Fruit fly (Drosophila melanogaster) whole organism, embryonic: Measurements from ENCODE around the gene COX7AL2.

Experiments used
- Abd-B ChIP-seq: fragments of 200-800 bp; sonication (Bioruptor generic); optimal IDR thresholded peaks from 2 replicates; lab custom pipeline; 2018; ENCODE audit warnings: missing biosample characterization, mild to moderate bottlenecking, missing genetic modification characterization, moderate library complexity
- Aef1 ChIP-seq: fragments of 200-800 bp; sonication (Bioruptor generic); IDR thresholded peaks from 3 replicates; pipeline ENCODE4 v1.3.6; 2022; ENCODE audit warnings: missing biosample characterization, missing genetic modification characterization
- Bgb ChIP-seq: fragments of 200-800 bp; sonication (Bioruptor generic); IDR thresholded peaks from 2 replicates; pipeline ENCODE4 v1.3.6; 2022; ENCODE audit warnings: missing biosample characterization, missing genetic modification characterization; ENCODE audit not compliant: partially characterized antibody
- CG11560 ChIP-seq: fragments of 200-800 bp; sonication (Bioruptor generic); IDR thresholded peaks from 3 replicates; pipeline ENCODE4 v1.3.6; 2022; ENCODE audit warnings: missing biosample characterization, missing genetic modification characterization
- CG18011 ChIP-seq: fragments of 200-800 bp; sonication (Bioruptor generic); optimal IDR thresholded peaks from 2 replicates; lab custom pipeline; 2017; ENCODE audit warnings: missing biosample characterization, missing genetic modification characterization, mild to moderate bottlenecking, moderate library complexity, missing genotype
- CG18476 ChIP-seq: fragments of 200-800 bp; sonication (Bioruptor generic); optimal IDR thresholded peaks from 2 replicates; lab custom pipeline; 2016; ENCODE audit warnings: missing biosample characterization, mild to moderate bottlenecking, missing genetic modification characterization
- CG2199 ChIP-seq: fragments of 200-800 bp; sonication (Bioruptor generic); IDR thresholded peaks from 3 replicates; pipeline ENCODE4 v1.3.6; 2022; ENCODE audit warnings: missing biosample characterization, missing genetic modification characterization
- CG2889 ChIP-seq: fragments of 200-800 bp; sonication (Bioruptor generic); IDR thresholded peaks from 3 replicates; pipeline ENCODE4 v1.3.6; 2022; ENCODE audit warnings: missing biosample characterization, missing genetic modification characterization
- CG30431 ChIP-seq: fragments of 200-800 bp; sonication (Bioruptor generic); optimal IDR thresholded peaks from 2 replicates; lab custom pipeline; 2017; ENCODE audit warnings: missing biosample characterization, missing genetic modification characterization
- CG31441 ChIP-seq: fragments of 200-800 bp; sonication (Bioruptor generic); IDR thresholded peaks from 2 replicates; pipeline ENCODE4 v1.3.6; 2022; ENCODE audit warnings: missing biosample characterization, missing genetic modification characterization
- CG7745 ChIP-seq: fragments of 200-800 bp; sonication (Bioruptor generic); optimal IDR thresholded peaks from 2 replicates; lab custom pipeline; 2018; ENCODE audit warnings: missing biosample characterization, mild to moderate bottlenecking, missing genetic modification characterization, moderate library complexity
- CG8924 ChIP-seq: fragments of 200-800 bp; optimal IDR thresholded peaks from 3 replicates; lab custom pipeline; 2019; ENCODE audit warnings: missing biosample characterization, mild to moderate bottlenecking, missing genetic modification characterization, moderate library complexity
- CG8944 ChIP-seq: fragments of 200-800 bp; sonication (Bioruptor generic); optimal IDR thresholded peaks from 3 replicates; lab custom pipeline; 2016; ENCODE audit warnings: missing biosample characterization, missing genetic modification characterization
- CG9437 ChIP-seq: fragments of 200-800 bp; sonication (Bioruptor generic); optimal IDR thresholded peaks from 2 replicates; lab custom pipeline; 2018; ENCODE audit warnings: missing biosample characterization, mild to moderate bottlenecking, missing genetic modification characterization
- CG9797 ChIP-seq: fragments of 200-800 bp; sonication (Bioruptor generic); optimal IDR thresholded peaks from 3 replicates; lab custom pipeline; 2018; ENCODE audit warnings: missing biosample characterization, mild to moderate bottlenecking, missing genetic modification characterization
- Doc2 ChIP-seq: fragments of 200-800 bp; sonication (Bioruptor generic); IDR thresholded peaks from 2 replicates; pipeline ENCODE4 v1.3.6; 2022; ENCODE audit warnings: missing biosample characterization, missing genetic modification characterization
- H15 ChIP-seq: fragments of 200-800 bp; sonication (Bioruptor generic); IDR thresholded peaks from 3 replicates; pipeline ENCODE4 v1.3.6; 2022; ENCODE audit warnings: missing biosample characterization, missing genetic modification characterization
- HLH4C ChIP-seq: fragments of 200-800 bp; sonication (Bioruptor generic); IDR thresholded peaks from 3 replicates; pipeline ENCODE4 v1.3.6; 2022; ENCODE audit warnings: missing biosample characterization, missing genetic modification characterization; ENCODE audit not compliant: partially characterized antibody
- Hr78 ChIP-seq, 2 experiments: fragments of 200-800 bp in 1 of 2; fragments of >200 bp in 1 of 2; sonication (Bioruptor generic) in 1 of 2; optimal IDR thresholded peaks; 2 replicates each; lab custom pipeline; 2017 to 2019; ENCODE audit warnings: missing biosample characterization in 2 of 2, missing genetic modification characterization in 2 of 2, mild to moderate bottlenecking in 1 of 2, moderate library complexity in 1 of 2
- Lim3 ChIP-seq: fragments of 200-800 bp; sonication (Bioruptor generic); IDR thresholded peaks from 2 replicates; pipeline ENCODE4 v1.3.6; 2022; ENCODE audit warnings: missing biosample characterization, missing genetic modification characterization
- MTF-1 ChIP-seq: fragments of 200-800 bp; sonication (Bioruptor generic); optimal IDR thresholded peaks from 2 replicates; lab custom pipeline; 2018; ENCODE audit warnings: missing biosample characterization, mild to moderate bottlenecking, missing genetic modification characterization, borderline replicate concordance
- Mes4 ChIP-seq: fragments of 200-800 bp; sonication (Bioruptor generic); optimal IDR thresholded peaks from 2 replicates; lab custom pipeline; 2016; ENCODE audit warnings: missing biosample characterization, missing genetic modification characterization
- NFAT ChIP-seq: fragments of 200-800 bp; sonication (Bioruptor generic); IDR thresholded peaks from 2 replicates; pipeline ENCODE4 v1.3.6; 2022; ENCODE audit warnings: missing biosample characterization, missing genetic modification characterization
- Rfx ChIP-seq: fragments of 200-800 bp; sonication (Bioruptor generic); IDR thresholded peaks from 2 replicates; pipeline ENCODE4 v1.3.6; 2022; ENCODE audit warnings: missing biosample characterization, missing genetic modification characterization
- Side ChIP-seq: fragments of 200-800 bp; sonication (Bioruptor generic); optimal IDR thresholded peaks from 2 replicates; lab custom pipeline; 2016; ENCODE audit warnings: missing biosample characterization, missing genetic modification characterization
- Trl ChIP-seq, 3 experiments: fragments of >200 bp in 2 of 3; fragments of 200-800 bp in 1 of 3; sonication (Bioruptor generic) in 1 of 3; optimal IDR thresholded peaks; 2 replicates in 1 of 3; 3 replicates in 2 of 3; lab custom pipeline; 2016 to 2017; ENCODE audit warnings: missing biosample characterization in 1 of 3, missing genetic modification characterization in 1 of 3
- aop ChIP-seq: fragments of 200-800 bp; sonication (Bioruptor generic); IDR thresholded peaks from 2 replicates; pipeline ENCODE4 v1.3.6; 2022; ENCODE audit warnings: missing biosample characterization, missing genetic modification characterization
- cad ChIP-seq: fragments of >200 bp; optimal IDR thresholded peaks from 2 replicates; lab custom pipeline; 2017; ENCODE audit warnings: missing biosample characterization, missing genetic modification characterization
- chinmo ChIP-seq: fragments of 200-800 bp; sonication (Bioruptor generic); IDR thresholded peaks from 4 replicates; pipeline ENCODE4 v1.3.6; 2022; ENCODE audit warnings: missing biosample characterization, missing genetic modification characterization; ENCODE audit not compliant: partially characterized antibody
- crp ChIP-seq, 2 experiments: fragments of 200-800 bp; sonication (Bioruptor generic); optimal IDR thresholded peaks; 2 replicates in 1 of 2; 3 replicates in 1 of 2; lab custom pipeline; 2017; ENCODE audit warnings: missing biosample characterization in 2 of 2, missing genetic modification characterization in 2 of 2, mild to moderate bottlenecking in 1 of 2, moderate library complexity in 1 of 2
- cwo ChIP-seq: fragments of 200-800 bp; sonication (Bioruptor generic); optimal IDR thresholded peaks from 3 replicates; lab custom pipeline; 2017; ENCODE audit warnings: missing biosample characterization, missing genetic modification characterization, mild to moderate bottlenecking, moderate library complexity, missing genetic modification reagents
- dmrt99B ChIP-seq: fragments of 200-800 bp; sonication (Bioruptor generic); optimal IDR thresholded peaks from 2 replicates; lab custom pipeline; 2018; ENCODE audit warnings: missing biosample characterization, mild to moderate bottlenecking, missing genetic modification characterization, moderate library complexity
- en ChIP-seq: fragments of 200-800 bp; sonication (Bioruptor generic); optimal IDR thresholded peaks from 2 replicates; lab custom pipeline; 2016; ENCODE audit warnings: missing biosample characterization, missing genetic modification characterization
- eyg ChIP-seq: fragments of 200-800 bp; sonication (Bioruptor generic); optimal IDR thresholded peaks from 3 replicates; lab custom pipeline; 2016; ENCODE audit warnings: missing biosample characterization, missing genetic modification characterization
- hkb ChIP-seq, 2 experiments: fragments of 200-800 bp in 1 of 2; fragments of >200 bp in 1 of 2; sonication (Bioruptor generic) in 1 of 2; IDR thresholded peaks in 1 of 2; optimal IDR thresholded peaks in 1 of 2; 2 replicates each; pipeline versions ENCODE4 v1.3.6 to Lab custom; 2017 to 2022; ENCODE audit warnings: missing biosample characterization in 1 of 2, missing genetic modification characterization in 1 of 2
- jumu ChIP-seq: fragments of 200-800 bp; sonication (Bioruptor generic); optimal IDR thresholded peaks from 3 replicates; lab custom pipeline; 2016; ENCODE audit warnings: missing biosample characterization, missing genetic modification characterization
- ken ChIP-seq: fragments of 200-800 bp; sonication (Bioruptor generic); IDR thresholded peaks from 3 replicates; pipeline ENCODE4 v1.3.6; 2022; ENCODE audit warnings: missing biosample characterization, missing genetic modification characterization
- nerfin-2 ChIP-seq: fragments of 200-800 bp; sonication (Bioruptor generic); IDR thresholded peaks from 2 replicates; pipeline ENCODE4 v1.3.6; 2022; ENCODE audit warnings: missing biosample characterization, missing genetic modification characterization; ENCODE audit not compliant: partially characterized antibody
- pho ChIP-seq: fragments of 200-800 bp; sonication (Bioruptor generic); optimal IDR thresholded peaks from 2 replicates; lab custom pipeline; 2016; ENCODE audit warnings: missing biosample characterization, missing genetic modification characterization
- pros ChIP-seq: fragments of 200-800 bp; sonication (Bioruptor generic); optimal IDR thresholded peaks from 3 replicates; lab custom pipeline; 2019; ENCODE audit warnings: missing biosample characterization, mild to moderate bottlenecking, missing genetic modification characterization, moderate library complexity
- sc ChIP-seq, 3 experiments: fragments of >200 bp in 2 of 3; fragments of 200-800 bp in 1 of 3; sonication (Bioruptor generic) in 1 of 3; optimal IDR thresholded peaks; 2 replicates in 2 of 3; 3 replicates in 1 of 3; lab custom pipeline; 2017; ENCODE audit warnings: mild to moderate bottlenecking in 1 of 3, missing biosample characterization in 1 of 3, missing genetic modification characterization in 1 of 3, missing genetic modification reagents in 1 of 3
- sens ChIP-seq: fragments of 200-800 bp; sonication (Bioruptor generic); peaks from one replicate; lab custom pipeline; 2016; ENCODE audit warnings: missing biosample characterization, missing genetic modification characterization
- sna ChIP-seq: fragments of 200-800 bp; sonication (Bioruptor generic); IDR thresholded peaks from 2 replicates; pipeline ENCODE4 v1.3.6; 2022; ENCODE audit warnings: missing biosample characterization, missing genetic modification characterization; ENCODE audit not compliant: partially characterized antibody
- tap ChIP-seq: fragments of 200-800 bp; optimal IDR thresholded peaks from 3 replicates; lab custom pipeline; 2019; ENCODE audit warnings: missing biosample characterization, mild to moderate bottlenecking, missing genetic modification characterization, moderate library complexity
- vnd ChIP-seq: fragments of 200-800 bp; sonication (Bioruptor generic); IDR thresholded peaks from 3 replicates; pipeline ENCODE4 v1.3.6; 2022; ENCODE audit warnings: missing biosample characterization, missing genetic modification characterization; ENCODE audit not compliant: partially characterized antibody
- wek ChIP-seq: fragments of 200-800 bp; sonication (Bioruptor generic); optimal IDR thresholded peaks from 3 replicates; lab custom pipeline; 2018; ENCODE audit warnings: missing biosample characterization, mild to moderate bottlenecking, missing genetic modification characterization, moderate library complexity
- wor ChIP-seq: fragments of 200-800 bp; sonication (Bioruptor generic); IDR thresholded peaks from 2 replicates; pipeline ENCODE4 v1.3.6; 2022; ENCODE audit warnings: missing biosample characterization, missing genetic modification characterization
- zf30C ChIP-seq: fragments of 200-800 bp; sonication (Bioruptor generic); optimal IDR thresholded peaks from 3 replicates; lab custom pipeline; 2018; ENCODE audit warnings: missing biosample characterization, mild to moderate bottlenecking, missing genetic modification characterization

Gene COX7AL2

dm6 chr2L:2177312-2177968 lies 20.3 kb downstream of the COX7AL2 start (continued):
- TF ChIP-seq CG11560 (tag; lab: Robert Waterston, UW) (no peak), CG9797 (GFP tag; lab: Kevin White, UChicago) (no peak), hkb (optimal IDR thresholded peaks at IDR 0.05; lab: Kevin White, UChicago) (no peak), hkb (GFP tag; IDR thresholded peaks at IDR 0.05; lab: Robert Waterston, UW) (peak; percentile 36; the same call in 1 of the 2 replicates), Rfx (GFP tag; lab: Robert Waterston, UW) (peak; percentile 62; the same call in 1 of the 2 replicates), ken (GFP tag; lab: Robert Waterston, UW) (no peak), eyg (peak; percentile 19), Hr78 (GFP tag; optimal IDR thresholded peaks at IDR 0.05; lab: Kevin White, UChicago) (no peak), Doc2 (no peak), jumu (GFP tag; lab: Kevin White, UChicago) (peak; percentile 27), CG8944 (GFP tag; lab: Kevin White, UChicago) (peak; percentile 35), NFAT (no peak), Lim3 (GFP tag; lab: Robert Waterston, UW) (no peak), aop (GFP tag; lab: Robert Waterston, UW) (no peak), nerfin-2 (no peak), Bgb (GFP tag; lab: Robert Waterston, UW) (no peak), sc (optimal IDR thresholded peaks at IDR 0.05; lab: Kevin White, UChicago) (no peak), sc (GFP tag; optimal IDR thresholded peaks at IDR 0.05; lab: Kevin White, UChicago) (no peak), cad (GFP tag; lab: Kevin White, UChicago) (no peak), Trl (optimal IDR thresholded peaks at IDR 0.05; lab: Kevin White, UChicago) (no peak), Trl (GFP tag; optimal IDR thresholded peaks at IDR 0.05; lab: Kevin White, UChicago) (peak; percentile 41), wek (GFP tag; lab: Kevin White, UChicago) (peak; percentile 6), CG18476 (GFP tag; lab: Kevin White, UChicago) (peak; percentile 30), en (GFP tag; lab: Kevin White, UChicago) (peak; percentile 31), pros (peak; percentile 6), vnd (GFP tag; lab: Robert Waterston, UW) (no peak), pho (GFP tag; lab: Kevin White, UChicago) (peak; percentile 72), CG18011 (GFP tag; lab: Kevin White, UChicago) (no peak), Aef1 (GFP tag; lab: Robert Waterston, UW) (0 out of 3 replicates have a peak, but pooled peaks have one; percentile 15), tap (tag; lab: Kevin White, UChicago) (peak; percentile 2), CG9437 (GFP tag; lab: Kevin White, UChicago) (peak; percentile 29), CG31441 (GFP tag; lab: Robert Waterston, UW) (0 out of 2 replicates have a peak, but pooled peaks have one; percentile 33), MTF-1 (no peak), chinmo (GFP tag; lab: Robert Waterston, UW) (no peak), crp (GFP tag; optimal IDR thresholded peaks at IDR 0.05; lab: Kevin White, UChicago) (no peak), CG2199 (no peak), CG2889 (GFP tag; lab: Robert Waterston, UW) (no peak), CG7745 (tag; lab: Kevin White, UChicago) (no peak), CG30431 (GFP tag; lab: Kevin White, UChicago) (peak; percentile 21), wor (no peak), sens (GFP tag; lab: Kevin White, UChicago) (peak; percentile 80), Side (GFP tag; lab: Kevin White, UChicago) (peak; percentile 9), cwo (GFP tag; lab: Kevin White, UChicago) (peak; percentile 17), CG8924 (tag; lab: Kevin White, UChicago) (no peak), HLH4C (GFP tag; lab: Robert Waterston, UW) (no peak), H15 (GFP tag; lab: Robert Waterston, UW) (no peak), zf30C (GFP tag; lab: Kevin White, UChicago) (no peak), Mes4 (GFP tag; lab: Kevin White, UChicago) (no peak), sna (GFP tag; lab: Robert Waterston, UW) (no peak), dmrt99B (tag; lab: Kevin White, UChicago) (peak; percentile 34), Abd-B (GFP tag; lab: Kevin White, UChicago) (no peak)
